Fruit fly (Drosophila melanogaster) S2 (cell line): ENCODE measurements around the gene Mgat3.

Experiments used
- CG8478 ChIP-seq: fragments of >200 bp; optimal IDR thresholded peaks from 2 replicates; lab custom pipeline; 2018
- CTCF ChIP-seq, 2 experiments: fragments of >200 bp; optimal IDR thresholded peaks; 2 replicates each; lab custom pipeline; 2018

dm6 chr2L:13222225-13222648, 39.8 kb upstream of the Mgat3 start, which contains the start of the genes Ski6 and CG16812:
- TF ChIP-seq CG8478 (no peak), CTCF (optimal IDR thresholded peaks at IDR 0.05; lab: Kevin White, UChicago) (no peak)
